Fruit fly (Drosophila melanogaster): ENCODE results near the gene NLaz.

DNA sequence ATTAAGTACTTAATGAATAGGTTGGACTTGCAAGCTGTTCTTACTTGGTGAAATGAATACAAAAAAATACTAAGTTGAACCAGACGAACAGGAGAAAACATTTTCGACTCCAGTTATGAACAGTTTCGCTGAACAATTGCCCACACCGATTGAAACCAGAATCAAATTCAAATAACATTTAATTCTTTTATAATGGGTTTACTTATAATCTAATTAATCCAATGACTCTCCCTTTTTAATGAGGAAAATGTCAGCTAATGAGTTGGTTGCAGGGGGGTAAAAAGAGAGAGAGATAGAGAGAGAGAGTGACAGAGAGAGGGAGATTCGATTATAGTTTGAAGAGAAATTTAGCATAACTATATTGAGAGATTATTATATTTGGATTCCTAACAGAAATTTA lies 19.6 kb downstream of the NLaz start, which contains the start of gene CG33923:
- TF ChIP-seq CG13204 (GFP tag; optimal IDR thresholded peaks at IDR 0.05) (no peak), CG34367 (tag; optimal IDR thresholded peaks at IDR 0.05) (no peak), EcR (GFP tag; optimal IDR thresholded peaks at IDR 0.05) (no peak), Ets98B (GFP tag; IDR thresholded peaks at IDR 0.05) (no peak), CG14655 (GFP tag; optimal IDR thresholded peaks at IDR 0.05) (no peak), CG10348 (GFP tag; IDR thresholded peaks at IDR 0.05) (no peak), CG32121 (GFP tag; IDR thresholded peaks at IDR 0.05) (no peak), Snoo (tag; optimal IDR thresholded peaks at IDR 0.05) (no peak), CG9948 (tag; optimal IDR thresholded peaks at IDR 0.05) (no peak), CG17806 (tag; optimal IDR thresholded peaks at IDR 0.05) (no peak), Pif1B (GFP tag; optimal IDR thresholded peaks at IDR 0.05) (no peak), CG8301 (tag; optimal IDR thresholded peaks at IDR 0.05) (no peak), fd96Ca (GFP tag; IDR thresholded peaks at IDR 0.05) (no peak), CG12605 (GFP tag; IDR thresholded peaks at IDR 0.05) (no peak)

Measured in whole organism, pupa.